Worm (Caenorhabditis elegans) whole organism, L4 larva: ENCODE measurements around the gene W09D10.5.

Experiments
- D1046.2 ChIP-seq: fragments of 200-800 bp; sonication (Bioruptor generic); IDR thresholded peaks from 2 replicates; pipeline ENCODE4 v1.3.6; 2022; ENCODE audit warnings: missing genetic modification characterization, missing compliant biosample characterization
- F10B5.3 ChIP-seq: sonication (generic microtip); optimal IDR thresholded peaks from 2 replicates; lab custom pipeline; 2016; ENCODE audit warnings: mild to moderate bottlenecking, missing genetic modification characterization, missing compliant biosample characterization
- F26F4.8 ChIP-seq: fragments of 200-800 bp; sonication (Bioruptor generic); conservative IDR thresholded peaks from 2 replicates; pipeline ENCODE4 v1.3.6; 2022; ENCODE audit warnings: missing genetic modification characterization, missing compliant biosample characterization
- F49E8.2 ChIP-seq: sonication (generic microtip); optimal IDR thresholded peaks from 2 replicates; lab custom pipeline; 2016; ENCODE audit warnings: missing compliant biosample characterization, mild to moderate bottlenecking, missing genetic modification characterization, borderline replicate concordance
- Y5F2A.4 ChIP-seq: fragments of 200-800 bp; sonication (Bioruptor generic); optimal IDR thresholded peaks from 2 replicates; lab custom pipeline; 2018; ENCODE audit warnings: mild to moderate bottlenecking, missing genetic modification characterization, missing compliant biosample characterization
- ZK546.5 ChIP-seq, 2 experiments: sonication (generic microtip); optimal IDR thresholded peaks; 2 replicates each; lab custom pipeline; 2017; ENCODE audit warnings: missing biosample characterization in 2 of 2, missing genetic modification characterization in 2 of 2
- aly-2 ChIP-seq: sonication (generic microtip); optimal IDR thresholded peaks from 2 replicates; lab custom pipeline; 2018; ENCODE audit warnings: missing biosample characterization, missing genetic modification characterization
- arid-1 ChIP-seq: fragments of 200-800 bp; sonication (Bioruptor generic); conservative IDR thresholded peaks from 2 replicates; pipeline ENCODE4 v1.3.6; 2022; ENCODE audit warnings: missing genetic modification reagents, missing genetic modification characterization, missing compliant biosample characterization
- ceh-28 ChIP-seq: fragments of 150-350 bp; optimal IDR thresholded peaks from 2 replicates; lab custom pipeline; 2014; ENCODE audit warnings: missing biosample characterization, missing genetic modification reagents, missing genetic modification characterization
- ceh-44 ChIP-seq: fragments of 200-800 bp; sonication (Bioruptor generic); IDR thresholded peaks from 2 replicates; pipeline ENCODE4 v1.3.6; 2022; ENCODE audit warnings: missing genetic modification reagents, missing genetic modification characterization, missing compliant biosample characterization
- cey-2 ChIP-seq: sonication (generic microtip); optimal IDR thresholded peaks from 3 replicates; lab custom pipeline; 2017; ENCODE audit warnings: missing genetic modification characterization, mild to moderate bottlenecking, missing compliant biosample characterization, antibody characterized with exemption, borderline replicate concordance; ENCODE audit not compliant: insufficient read depth
- daf-16 ChIP-seq, 3 experiments: sonication (generic microtip); optimal IDR thresholded peaks; 2 replicates each; lab custom pipeline; 2016 to 2017; ENCODE audit warnings: missing genetic modification characterization in 3 of 3, missing genetic modification reagents in 3 of 3, mild to moderate bottlenecking in 2 of 3, missing compliant biosample characterization in 2 of 3, missing biosample characterization in 1 of 3, moderate library complexity in 1 of 3
- dmd-6 ChIP-seq: fragments of 200-800 bp; sonication (Bioruptor generic); IDR thresholded peaks from 2 replicates; pipeline ENCODE4 v1.3.6; 2022; ENCODE audit warnings: missing genetic modification reagents, missing genetic modification characterization, missing compliant biosample characterization
- dmd-9 ChIP-seq: fragments of 200-800 bp; sonication (Bioruptor generic); IDR thresholded peaks from 2 replicates; pipeline ENCODE4 v1.3.6; 2022; ENCODE audit warnings: missing genetic modification reagents, missing genetic modification characterization, missing compliant biosample characterization
- dpl-1 ChIP-seq: fragments of 150-350 bp; optimal IDR thresholded peaks from 2 replicates; lab custom pipeline; 2014; ENCODE audit warnings: missing biosample characterization, missing genetic modification reagents, missing genetic modification characterization
- dve-1 ChIP-seq: sonication (generic microtip); optimal IDR thresholded peaks from 2 replicates; lab custom pipeline; 2017; ENCODE audit warnings: antibody characterized with exemption, mild to moderate bottlenecking, missing genetic modification characterization, missing compliant biosample characterization; ENCODE audit not compliant: insufficient read depth
- egl-43 ChIP-seq: fragments of 200-800 bp; sonication (Bioruptor generic); IDR thresholded peaks from 2 replicates; pipeline ENCODE4 v1.3.6; 2022; ENCODE audit warnings: missing genetic modification reagents, missing genetic modification characterization, missing compliant biosample characterization
- hif-1 ChIP-seq, 2 experiments: sonication (generic microtip); optimal IDR thresholded peaks; 2 replicates each; lab custom pipeline; 2016 to 2017; ENCODE audit warnings: missing compliant biosample characterization in 2 of 2, missing genetic modification characterization in 2 of 2, missing genetic modification reagents in 2 of 2, missing genotype in 2 of 2, mild to moderate bottlenecking in 1 of 2
- hlh-30 ChIP-seq: sonication (generic microtip); optimal IDR thresholded peaks from 2 replicates; lab custom pipeline; 2017; ENCODE audit warnings: antibody characterized with exemption, mild to moderate bottlenecking, missing genetic modification characterization, missing compliant biosample characterization; ENCODE audit not compliant: insufficient read depth
- lin-13 ChIP-seq: fragments of 150-350 bp; optimal IDR thresholded peaks from 2 replicates; lab custom pipeline; 2014; ENCODE audit warnings: missing biosample characterization, missing genetic modification reagents, missing genetic modification characterization
- lin-15B ChIP-seq: fragments of 150-350 bp; sonication (generic microtip); optimal IDR thresholded peaks from 3 replicates; lab custom pipeline; 2014; ENCODE audit warnings: missing biosample characterization, missing genetic modification characterization
- lir-3 ChIP-seq: sonication (generic microtip); optimal IDR thresholded peaks from 2 replicates; lab custom pipeline; 2016; ENCODE audit warnings: mild to moderate bottlenecking, missing genetic modification characterization, missing compliant biosample characterization
- madf-5 ChIP-seq, 2 experiments: fragments of 200-800 bp; sonication (Bioruptor generic); IDR thresholded peaks; 2 replicates each; pipeline ENCODE4 v1.3.6; 2022; ENCODE audit warnings: missing compliant biosample characterization in 2 of 2, missing genetic modification characterization in 2 of 2
- mxl-3 ChIP-seq: fragments of 200-800 bp; sonication (Bioruptor generic); optimal IDR thresholded peaks from 2 replicates; lab custom pipeline; 2018; ENCODE audit warnings: mild to moderate bottlenecking, missing genetic modification characterization, missing compliant biosample characterization
- nhr-10 ChIP-seq: fragments of 150-350 bp; optimal IDR thresholded peaks from 2 replicates; lab custom pipeline; 2014; ENCODE audit warnings: missing biosample characterization, missing genetic modification characterization
- nhr-11 ChIP-seq: fragments of 150-350 bp; optimal IDR thresholded peaks from 2 replicates; lab custom pipeline; 2014; ENCODE audit warnings: missing biosample characterization, missing genetic modification characterization
- nhr-111 ChIP-seq: fragments of 200-800 bp; sonication (Bioruptor generic); optimal IDR thresholded peaks from 2 replicates; lab custom pipeline; 2018; ENCODE audit warnings: mild to moderate bottlenecking, missing genetic modification characterization, missing compliant biosample characterization
- nhr-237 ChIP-seq: sonication (generic microtip); optimal IDR thresholded peaks from 2 replicates; lab custom pipeline; 2017; ENCODE audit warnings: missing biosample characterization, missing genetic modification characterization
- nhr-25 ChIP-seq: sonication (generic microtip); optimal IDR thresholded peaks from 2 replicates; lab custom pipeline; 2017; ENCODE audit warnings: missing genetic modification characterization, mild to moderate bottlenecking, missing compliant biosample characterization, antibody characterized with exemption, moderate library complexity, borderline replicate concordance; ENCODE audit not compliant: insufficient read depth
- nhr-28 ChIP-seq: fragments of 150-350 bp; optimal IDR thresholded peaks from 2 replicates; lab custom pipeline; 2014; ENCODE audit warnings: missing biosample characterization, missing genetic modification characterization
- nhr-42 ChIP-seq: fragments of 200-800 bp; sonication (Bioruptor generic); IDR thresholded peaks from 2 replicates; pipeline ENCODE4 v1.3.6; 2022; ENCODE audit warnings: missing genetic modification characterization, missing compliant biosample characterization
- nhr-48 ChIP-seq: sonication (generic microtip); optimal IDR thresholded peaks from 2 replicates; lab custom pipeline; 2016; ENCODE audit warnings: mild to moderate bottlenecking, missing genetic modification characterization, missing compliant biosample characterization
- nhr-6 ChIP-seq: fragments of 150-350 bp; optimal IDR thresholded peaks from 2 replicates; lab custom pipeline; 2014; ENCODE audit warnings: missing biosample characterization, missing genetic modification characterization
- nhr-77 ChIP-seq: fragments of 150-350 bp; optimal IDR thresholded peaks from 2 replicates; lab custom pipeline; 2014; ENCODE audit warnings: missing biosample characterization, missing genetic modification characterization
- pha-4 ChIP-seq, 2 experiments: fragments of 150-350 bp in 1 of 2; fragments of 200-800 bp in 1 of 2; sonication (Bioruptor generic) in 1 of 2; IDR thresholded peaks in 1 of 2; optimal IDR thresholded peaks in 1 of 2; 2 replicates each; pipeline versions ENCODE4 v1.3.6 to Lab custom; 2014 to 2022; ENCODE audit warnings: missing genetic modification characterization in 2 of 2, missing genetic modification reagents in 2 of 2, missing biosample characterization in 1 of 2, missing compliant biosample characterization in 1 of 2
- php-3 ChIP-seq: fragments of 200-800 bp; sonication (Bioruptor generic); IDR thresholded peaks from 2 replicates; pipeline ENCODE4 v1.3.6; 2022; ENCODE audit warnings: missing genetic modification reagents, missing genetic modification characterization, missing compliant biosample characterization
- saeg-2 ChIP-seq: fragments of 200-800 bp; sonication (Bioruptor generic); IDR thresholded peaks from 2 replicates; pipeline ENCODE4 v1.3.6; 2022; ENCODE audit warnings: missing genetic modification reagents, missing genetic modification characterization, missing compliant biosample characterization
- sdz-12 ChIP-seq: fragments of 200-800 bp; sonication (Bioruptor generic); optimal IDR thresholded peaks from 2 replicates; lab custom pipeline; 2018; ENCODE audit warnings: mild to moderate bottlenecking, missing genetic modification characterization, missing compliant biosample characterization
- set-16 ChIP-seq: fragments of 200-800 bp; sonication (Bioruptor generic); IDR thresholded peaks from 2 replicates; pipeline ENCODE4 v1.3.6; 2022; ENCODE audit warnings: missing genetic modification reagents, missing genetic modification characterization, missing compliant biosample characterization
- spr-1 ChIP-seq: sonication (generic microtip); optimal IDR thresholded peaks from 2 replicates; lab custom pipeline; 2016; ENCODE audit warnings: mild to moderate bottlenecking, missing genetic modification characterization, missing compliant biosample characterization
- tag-97 ChIP-seq: fragments of 200-800 bp; sonication (Bioruptor generic); IDR thresholded peaks from 2 replicates; pipeline ENCODE4 v1.3.6; 2022; ENCODE audit warnings: missing genetic modification characterization, missing compliant biosample characterization
- tra-1 ChIP-seq: fragments of 200-800 bp; sonication (Bioruptor generic); IDR thresholded peaks from 2 replicates; pipeline ENCODE4 v1.3.6; 2022; ENCODE audit warnings: missing genetic modification reagents, missing genetic modification characterization, missing compliant biosample characterization
- unc-130 ChIP-seq: sonication (generic microtip); optimal IDR thresholded peaks from 2 replicates; lab custom pipeline; 2016; ENCODE audit warnings: missing genetic modification reagents, missing genetic modification characterization, missing compliant biosample characterization
- vab-7 ChIP-seq: fragments of 200-800 bp; sonication (Bioruptor generic); IDR thresholded peaks from 2 replicates; pipeline ENCODE4 v1.3.6; 2022; ENCODE audit warnings: missing genetic modification reagents, missing genetic modification characterization, missing compliant biosample characterization
- zag-1 ChIP-seq: fragments of 150-350 bp; optimal IDR thresholded peaks from 2 replicates; lab custom pipeline; 2014; ENCODE audit warnings: missing biosample characterization, missing genetic modification characterization
- zip-11 ChIP-seq: fragments of 200-800 bp; sonication (Bioruptor generic); IDR thresholded peaks from 2 replicates; pipeline ENCODE4 v1.3.6; 2022; ENCODE audit warnings: missing genetic modification characterization, missing compliant biosample characterization
- ztf-11 ChIP-seq: fragments of 150-350 bp; optimal IDR thresholded peaks from 2 replicates; lab custom pipeline; 2014; ENCODE audit warnings: missing biosample characterization, missing genetic modification characterization

The W09D10.5 gene

ce11 chrIII:10747620-10748479 is 36.5 kb upstream of the W09D10.5 start, which contains the start of the genes ran-1 and dkc-1 (continued):
- TF ChIP-seq saeg-2 (GFP tag; lab: Robert Waterston, UW) (no peak), hlh-30 (tag; lab: Kevin White, UChicago) (peak; percentile 66), zip-11 (GFP tag; lab: Robert Waterston, UW) (no peak), dpl-1 (peak; percentile 87), dmd-9 (peak; percentile 59; the same call in 1 of the 2 replicates), F10B5.3 (tag; lab: Kevin White, UChicago) (no peak), ceh-44 (GFP tag; lab: Robert Waterston, UW) (0 out of 2 replicates have a peak, but pooled peaks have one; percentile 49), aly-2 (tag; lab: Kevin White, UChicago) (no peak), nhr-28 (tag; lab: Kevin White, UChicago) (peak; percentile 54), mxl-3 (GFP tag; lab: Kevin White, UChicago) (peak; percentile 9), tag-97 (no peak), sdz-12 (no peak), ceh-28 (tag; lab: Kevin White, UChicago) (peak; percentile 48), tra-1 (GFP tag; lab: Robert Waterston, UW) (no peak), nhr-11 (tag; lab: Kevin White, UChicago) (peak; percentile 68), nhr-10 (tag; lab: Kevin White, UChicago) (no peak), pha-4 (GFP tag; IDR thresholded peaks at IDR 0.05; lab: Robert Waterston, UW) (no peak), pha-4 (tag; optimal IDR thresholded peaks at IDR 0.05; lab: Kevin White, UChicago) (peak; percentile 25), ztf-11 (tag; lab: Kevin White, UChicago) (no peak), Y5F2A.4 (GFP tag; lab: Kevin White, UChicago) (no peak), dmd-6 (GFP tag; lab: Robert Waterston, UW) (peak; percentile 58), nhr-111 (GFP tag; lab: Kevin White, UChicago) (no peak), D1046.2 (no peak; the same call in 1 of the 2 replicates), lin-13 (GFP tag; lab: Kevin White, UChicago) (peak; percentile 87), F26F4.8 (GFP tag; lab: Robert Waterston, UW) (no peak), arid-1 (peak; percentile 39; the same call in 1 of the 2 replicates), nhr-237 (tag; lab: Kevin White, UChicago) (no peak), hif-1 (tag; optimal IDR thresholded peaks at IDR 0.05; lab: Kevin White, UChicago) (peak in 1 of 2 experiments; percentile 54), spr-1 (no peak), ZK546.5 (tag; optimal IDR thresholded peaks at IDR 0.05; lab: Kevin White, UChicago) (no peak), daf-16 (GFP tag; optimal IDR thresholded peaks at IDR 0.05; lab: Kevin White, UChicago) (no peak), daf-16 (tag; optimal IDR thresholded peaks at IDR 0.05; lab: Kevin White, UChicago) (peak; percentile 46), nhr-42 (no peak), unc-130 (peak; percentile 86), egl-43 (GFP tag; lab: Robert Waterston, UW) (no peak), cey-2 (tag; lab: Kevin White, UChicago) (no peak), nhr-48 (tag; lab: Kevin White, UChicago) (peak; percentile 12), nhr-25 (tag; lab: Kevin White, UChicago) (peak; percentile 13), dve-1 (tag; lab: Kevin White, UChicago) (peak; percentile 79), set-16 (GFP tag; lab: Robert Waterston, UW) (no peak), lir-3 (tag; lab: Kevin White, UChicago) (no peak), nhr-77 (tag; lab: Kevin White, UChicago) (no peak), php-3 (no peak), lin-15B (tag; lab: Kevin White, UChicago) (no peak), madf-5 (GFP tag; IDR thresholded peaks at IDR 0.05; lab: Robert Waterston, UW) (no peak), vab-7 (peak; percentile 68), F49E8.2 (tag; lab: Kevin White, UChicago) (peak; percentile 44), zag-1 (tag; lab: Kevin White, UChicago) (no peak), nhr-6 (tag; lab: Kevin White, UChicago) (peak; percentile 33)
